Fruit fly (Drosophila melanogaster) whole organism, embryonic: ENCODE data around the gene Dsp1.

Experiments
- Atf3 ChIP-seq: fragments of 200-800 bp; sonication (Bioruptor generic); optimal IDR thresholded peaks from 3 replicates; lab custom pipeline; 2016; ENCODE audit warnings: missing biosample characterization, missing genetic modification characterization
- CG10209 ChIP-seq: fragments of 200-800 bp; sonication (Bioruptor generic); optimal IDR thresholded peaks from 3 replicates; lab custom pipeline; 2017; ENCODE audit warnings: missing biosample characterization, mild to moderate bottlenecking, missing genetic modification characterization, missing genetic modification reagents
- CG10543 ChIP-seq: fragments of 200-800 bp; sonication (Bioruptor generic); optimal IDR thresholded peaks from 3 replicates; lab custom pipeline; 2017; ENCODE audit warnings: missing biosample characterization, mild to moderate bottlenecking, missing genetic modification characterization, moderate library complexity
- CG11456 ChIP-seq: fragments of 200-800 bp; sonication (Bioruptor generic); IDR thresholded peaks from 3 replicates; pipeline ENCODE4 v1.3.6; 2022; ENCODE audit warnings: missing biosample characterization, missing genetic modification characterization
- CG12299 ChIP-seq: fragments of 200-800 bp; sonication (Bioruptor generic); optimal IDR thresholded peaks from 2 replicates; lab custom pipeline; 2018; ENCODE audit warnings: missing biosample characterization, mild to moderate bottlenecking, missing genetic modification characterization
- CG12744 ChIP-seq: fragments of 200-800 bp; sonication (Bioruptor generic); optimal IDR thresholded peaks from 2 replicates; lab custom pipeline; 2016; ENCODE audit warnings: missing biosample characterization, missing genetic modification characterization
- CG13894 ChIP-seq: fragments of 200-800 bp; sonication (Bioruptor generic); optimal IDR thresholded peaks from 3 replicates; lab custom pipeline; 2018; ENCODE audit warnings: missing biosample characterization, mild to moderate bottlenecking, missing genetic modification characterization, moderate library complexity
- CG15011 ChIP-seq: fragments of 200-800 bp; sonication (Bioruptor generic); optimal IDR thresholded peaks from 3 replicates; lab custom pipeline; 2018; ENCODE audit warnings: missing biosample characterization, mild to moderate bottlenecking, missing genetic modification characterization
- CG1603 ChIP-seq: fragments of 200-800 bp; sonication (Bioruptor generic); optimal IDR thresholded peaks from 2 replicates; lab custom pipeline; 2019; ENCODE audit warnings: missing biosample characterization, mild to moderate bottlenecking, missing genetic modification characterization, moderate library complexity
- CG16813 ChIP-seq: fragments of 200-800 bp; sonication (Bioruptor generic); IDR thresholded peaks from 3 replicates; pipeline ENCODE4 v1.3.6; 2022; ENCODE audit warnings: missing biosample characterization, missing genetic modification characterization; ENCODE audit not compliant: partially characterized antibody
- CG16863 ChIP-seq: fragments of 200-800 bp; sonication (Bioruptor generic); optimal IDR thresholded peaks from 3 replicates; lab custom pipeline; 2016; ENCODE audit warnings: missing biosample characterization, missing genetic modification characterization
- CG17385 ChIP-seq: fragments of 200-800 bp; sonication (Bioruptor generic); optimal IDR thresholded peaks from 3 replicates; lab custom pipeline; 2018; ENCODE audit warnings: missing biosample characterization, mild to moderate bottlenecking, missing genetic modification characterization
- CG2129 ChIP-seq: fragments of 200-800 bp; sonication (Bioruptor generic); IDR thresholded peaks from 2 replicates; pipeline ENCODE4 v1.3.6; 2022; ENCODE audit warnings: missing biosample characterization, missing genetic modification characterization; ENCODE audit not compliant: partially characterized antibody
- CG2712 ChIP-seq: fragments of 200-800 bp; optimal IDR thresholded peaks from 3 replicates; lab custom pipeline; 2019; ENCODE audit warnings: missing biosample characterization, mild to moderate bottlenecking, missing genetic modification characterization, moderate library complexity
- CG30020 ChIP-seq: fragments of 200-800 bp; optimal IDR thresholded peaks from 2 replicates; lab custom pipeline; 2019; ENCODE audit warnings: missing biosample characterization, mild to moderate bottlenecking, missing genetic modification characterization, moderate library complexity
- CG3065 ChIP-seq: fragments of 200-800 bp; sonication (Bioruptor generic); optimal IDR thresholded peaks from 2 replicates; lab custom pipeline; 2016; ENCODE audit warnings: missing biosample characterization, missing genetic modification characterization
- CG31441 ChIP-seq: fragments of 200-800 bp; sonication (Bioruptor generic); IDR thresholded peaks from 2 replicates; pipeline ENCODE4 v1.3.6; 2022; ENCODE audit warnings: missing biosample characterization, missing genetic modification characterization
- CG32532 ChIP-seq: fragments of 200-800 bp; sonication (Bioruptor generic); IDR thresholded peaks from 2 replicates; pipeline ENCODE4 v1.3.6; 2022; ENCODE audit warnings: missing biosample characterization, missing genetic modification characterization
- CG9609 ChIP-seq: fragments of 200-800 bp; sonication (Bioruptor generic); optimal IDR thresholded peaks from 3 replicates; lab custom pipeline; 2016; ENCODE audit warnings: missing biosample characterization, missing genetic modification characterization
- HLH4C ChIP-seq: fragments of 200-800 bp; sonication (Bioruptor generic); IDR thresholded peaks from 3 replicates; pipeline ENCODE4 v1.3.6; 2022; ENCODE audit warnings: missing biosample characterization, missing genetic modification characterization; ENCODE audit not compliant: partially characterized antibody
- HmgZ ChIP-seq: fragments of 200-800 bp; sonication (Bioruptor generic); optimal IDR thresholded peaks from 2 replicates; lab custom pipeline; 2018; ENCODE audit warnings: missing biosample characterization, mild to moderate bottlenecking, missing genetic modification characterization
- Hr78 ChIP-seq, 2 experiments: fragments of 200-800 bp in 1 of 2; fragments of >200 bp in 1 of 2; sonication (Bioruptor generic) in 1 of 2; optimal IDR thresholded peaks; 2 replicates each; lab custom pipeline; 2017 to 2019; ENCODE audit warnings: missing biosample characterization in 2 of 2, missing genetic modification characterization in 2 of 2, mild to moderate bottlenecking in 1 of 2, moderate library complexity in 1 of 2
- Mad ChIP-seq: fragments of 200-800 bp; sonication (Bioruptor generic); optimal IDR thresholded peaks from 2 replicates; lab custom pipeline; 2016; ENCODE audit warnings: missing biosample characterization, missing genetic modification characterization
- Neu2 ChIP-seq: fragments of 200-800 bp; sonication (Bioruptor generic); optimal IDR thresholded peaks from 3 replicates; lab custom pipeline; 2016; ENCODE audit warnings: missing biosample characterization, missing genetic modification characterization, borderline replicate concordance
- Opbp ChIP-seq: fragments of 200-800 bp; sonication (Bioruptor generic); IDR thresholded peaks from 3 replicates; pipeline ENCODE4 v1.3.6; 2022; ENCODE audit warnings: missing biosample characterization, missing genetic modification characterization; ENCODE audit not compliant: partially characterized antibody
- Ptx1 ChIP-seq: fragments of 200-800 bp; sonication (Bioruptor generic); IDR thresholded peaks from 2 replicates; pipeline ENCODE4 v1.3.6; 2022; ENCODE audit warnings: missing biosample characterization, missing genetic modification characterization
- Rfx ChIP-seq: fragments of 200-800 bp; sonication (Bioruptor generic); IDR thresholded peaks from 2 replicates; pipeline ENCODE4 v1.3.6; 2022; ENCODE audit warnings: missing biosample characterization, missing genetic modification characterization
- Stat92E ChIP-seq, 3 experiments: fragments of >200 bp in 2 of 3; fragments of 200-800 bp in 1 of 3; sonication (Bioruptor generic) in 1 of 3; optimal IDR thresholded peaks; 2 replicates each; lab custom pipeline; 2017 to 2019; ENCODE audit warnings: missing biosample characterization in 3 of 3, missing genetic modification characterization in 3 of 3, mild to moderate bottlenecking in 1 of 3, moderate library complexity in 1 of 3
- ab ChIP-seq: fragments of 200-800 bp; sonication (Bioruptor generic); optimal IDR thresholded peaks from 2 replicates; lab custom pipeline; 2016; ENCODE audit warnings: missing biosample characterization, missing genetic modification characterization
- ash1 ChIP-seq: fragments of 200-800 bp; sonication (Bioruptor generic); optimal IDR thresholded peaks from 2 replicates; lab custom pipeline; 2018; ENCODE audit warnings: missing biosample characterization, mild to moderate bottlenecking, missing genetic modification characterization
- bcd ChIP-seq: fragments of 200-800 bp; sonication (Bioruptor generic); optimal IDR thresholded peaks from 2 replicates; lab custom pipeline; 2017; ENCODE audit warnings: missing biosample characterization, mild to moderate bottlenecking, missing genetic modification characterization
- cad ChIP-seq: fragments of >200 bp; optimal IDR thresholded peaks from 2 replicates; lab custom pipeline; 2017; ENCODE audit warnings: missing biosample characterization, missing genetic modification characterization
- exex ChIP-seq: fragments of 200-800 bp; sonication (Bioruptor generic); optimal IDR thresholded peaks from 4 replicates; lab custom pipeline; 2018; ENCODE audit warnings: missing biosample characterization, mild to moderate bottlenecking, missing genetic modification characterization, moderate library complexity
- fru ChIP-seq: fragments of >200 bp; optimal IDR thresholded peaks from 2 replicates; lab custom pipeline; 2017
- grn ChIP-seq: fragments of 200-800 bp; sonication (Bioruptor generic); optimal IDR thresholded peaks from 3 replicates; lab custom pipeline; 2017; ENCODE audit warnings: missing biosample characterization, missing genetic modification characterization
- ham ChIP-seq: fragments of 200-800 bp; sonication (Bioruptor generic); IDR thresholded peaks from 2 replicates; pipeline ENCODE4 v1.3.6; 2022; ENCODE audit warnings: missing biosample characterization, missing genetic modification characterization
- hkb ChIP-seq, 2 experiments: fragments of 200-800 bp in 1 of 2; fragments of >200 bp in 1 of 2; sonication (Bioruptor generic) in 1 of 2; IDR thresholded peaks in 1 of 2; optimal IDR thresholded peaks in 1 of 2; 2 replicates each; pipeline versions ENCODE4 v1.3.6 to Lab custom; 2017 to 2022; ENCODE audit warnings: missing biosample characterization in 1 of 2, missing genetic modification characterization in 1 of 2
- kay ChIP-seq: fragments of 200-800 bp; sonication (Bioruptor generic); optimal IDR thresholded peaks from 2 replicates; lab custom pipeline; 2016; ENCODE audit warnings: missing biosample characterization, missing genetic modification characterization
- mirr ChIP-seq: fragments of 200-800 bp; sonication (Bioruptor generic); optimal IDR thresholded peaks from 3 replicates; lab custom pipeline; 2018; ENCODE audit warnings: missing biosample characterization, mild to moderate bottlenecking, missing genetic modification characterization
- mld ChIP-seq: fragments of 200-800 bp; sonication (Bioruptor generic); IDR thresholded peaks from 3 replicates; pipeline ENCODE4 v1.3.6; 2022; ENCODE audit warnings: missing biosample characterization, missing genetic modification characterization; ENCODE audit not compliant: partially characterized antibody
- otp ChIP-seq: fragments of 200-800 bp; sonication (Bioruptor generic); IDR thresholded peaks from 3 replicates; pipeline ENCODE4, ENCODE4 v1.3.6; 2022; ENCODE audit warnings: missing biosample characterization, missing genetic modification characterization
- p53 ChIP-seq: fragments of 200-800 bp; sonication (Bioruptor generic); optimal IDR thresholded peaks from 2 replicates; lab custom pipeline; 2016; ENCODE audit warnings: missing biosample characterization, missing genetic modification characterization
- pan ChIP-seq, 4 experiments: fragments of >200 bp in 3 of 4; fragments of 200-800 bp in 1 of 4; sonication (Bioruptor generic) in 1 of 4; optimal IDR thresholded peaks in 3 of 4; IDR thresholded peaks in 1 of 4; 2 replicates each; pipeline versions ENCODE4 v1.3.6 to Lab custom; 2017 to 2022; ENCODE audit warnings: missing biosample characterization in 2 of 4, missing genetic modification characterization in 2 of 4, mixed read lengths in 1 of 4
- row ChIP-seq: fragments of 200-800 bp; sonication (Bioruptor generic); IDR thresholded peaks from 3 replicates; pipeline ENCODE4 v1.3.6; 2022; ENCODE audit warnings: missing biosample characterization, missing genetic modification characterization
- sisA ChIP-seq: fragments of 200-800 bp; sonication (Bioruptor generic); IDR thresholded peaks from 2 replicates; pipeline ENCODE4 v1.3.6; 2022; ENCODE audit warnings: missing biosample characterization, missing genetic modification characterization
- slbo ChIP-seq: fragments of 200-800 bp; sonication (Bioruptor generic); IDR thresholded peaks from 2 replicates; pipeline ENCODE4 v1.3.6; 2022; ENCODE audit warnings: missing biosample characterization, missing genetic modification characterization
- sob ChIP-seq: fragments of 200-800 bp; sonication (Bioruptor generic); IDR thresholded peaks from 2 replicates; pipeline ENCODE4 v1.3.6; 2022; ENCODE audit warnings: missing biosample characterization, missing genetic modification characterization

Dsp1 gene

dm6 chrX:16303636-16304035 lies 29.8 kb upstream of the Dsp1 start, which contains the start of gene CG3679 (continued):
- peak; percentile 66 for TF ChIP-seq CG16813 (GFP tag; lab: Robert Waterston, UW)
- TF ChIP-seq CG31441 (GFP tag; lab: Robert Waterston, UW), result no peak
- TF ChIP-seq Neu2 (GFP tag; lab: Kevin White, UChicago), result no peak
- TF ChIP-seq ham (GFP tag; lab: Robert Waterston, UW), result no peak
- TF ChIP-seq cad (GFP tag; lab: Kevin White, UChicago), result no peak
- no peak for TF ChIP-seq Rfx (GFP tag; lab: Robert Waterston, UW)
- TF ChIP-seq bcd (GFP tag; lab: Kevin White, UChicago), result no peak
- no peak for TF ChIP-seq hkb (optimal IDR thresholded peaks at IDR 0.05; lab: Kevin White, UChicago)
- no peak for TF ChIP-seq hkb (GFP tag; IDR thresholded peaks at IDR 0.05; lab: Robert Waterston, UW)
- TF ChIP-seq CG1603, result no peak
- no peak for TF ChIP-seq CG16863
- TF ChIP-seq CG15011 (GFP tag; lab: Kevin White, UChicago), result no peak
- TF ChIP-seq, all 482 proteins: peak for 49

- TF ChIP-seq CG17385 (GFP tag; lab: Kevin White, UChicago) (no peak), CG11456 (GFP tag; lab: Robert Waterston, UW) (no peak), otp (GFP tag; lab: Robert Waterston, UW) (0 out of 3 replicates have a peak, but pooled peaks have one; percentile 33), CG2712 (tag; lab: Kevin White, UChicago) (no peak), CG3065 (GFP tag; lab: Kevin White, UChicago) (peak; percentile 11), exex (tag; lab: Kevin White, UChicago) (peak; percentile 77), Stat92E (GFP tag; optimal IDR thresholded peaks at IDR 0.05; lab: Kevin White, UChicago) (no peak), CG10209 (GFP tag; lab: Kevin White, UChicago) (no peak), CG2129 (no peak), ab (GFP tag; lab: Kevin White, UChicago) (no peak), Hr78 (GFP tag; optimal IDR thresholded peaks at IDR 0.05; lab: Kevin White, UChicago) (peak in 1 of 2 experiments; percentile 75), Opbp (0 out of 3 replicates have a peak, but pooled peaks have one; percentile 5), CG30020 (tag; lab: Kevin White, UChicago) (no peak), CG13894 (tag; lab: Kevin White, UChicago) (no peak), p53 (GFP tag; lab: Kevin White, UChicago) (no peak), slbo (GFP tag; lab: Robert Waterston, UW) (no peak), CG9609 (GFP tag; lab: Kevin White, UChicago) (no peak), row (GFP tag; lab: Robert Waterston, UW) (peak; percentile 34; the same call in 2 of the 3 replicates), grn (GFP tag; lab: Kevin White, UChicago) (peak; percentile 95), Ptx1 (GFP tag; lab: Robert Waterston, UW) (no peak), Mad (GFP tag; lab: Kevin White, UChicago) (no peak), sisA (GFP tag; lab: Robert Waterston, UW) (no peak), pan (optimal IDR thresholded peaks at IDR 0.05; lab: Kevin White, UChicago) (no peak), pan (GFP tag; optimal IDR thresholded peaks at IDR 0.05 in 1 of 2, IDR thresholded peaks at IDR 0.05 in 1 of 2) (peak in 1 of 2 experiments; percentile 16), Atf3 (no peak), ash1 (GFP tag; lab: Kevin White, UChicago) (no peak), fru (lab: Kevin White, UChicago) (no peak), mld (no peak), sob (GFP tag; lab: Robert Waterston, UW) (no peak), CG32532 (no peak), CG16863 (no peak), mirr (GFP tag; lab: Kevin White, UChicago) (peak; percentile 25), HLH4C (GFP tag; lab: Robert Waterston, UW) (0 out of 3 replicates have a peak, but pooled peaks have one; percentile 34), CG12744 (GFP tag; lab: Kevin White, UChicago) (no peak), CG12299 (no peak), Rfx (GFP tag; lab: Robert Waterston, UW) (peak; percentile 43; the same call in 1 of the 2 replicates), CG10543 (GFP tag; lab: Kevin White, UChicago) (peak; percentile 71), HmgZ (peak; percentile 22), kay (GFP tag; lab: Kevin White, UChicago) (no peak)
Measured at dm6 chrX:16308310-16308918, 25.0 kb upstream of the Dsp1 start, which contains the start of gene Had1. TSS of gene Had1 (minus strand) at chrX:16308667.
